Fruit fly (Drosophila melanogaster) whole organism, embryonic: ENCODE measurements around the gene CG13603.

Experiments
- Abd-B ChIP-seq: fragments of 200-800 bp; sonication (Bioruptor generic); optimal IDR thresholded peaks from 2 replicates; lab custom pipeline; 2018; ENCODE audit warnings: missing biosample characterization, mild to moderate bottlenecking, missing genetic modification characterization, moderate library complexity
- Bdp1 ChIP-seq: fragments of 200-800 bp; sonication (Bioruptor generic); optimal IDR thresholded peaks from 3 replicates; lab custom pipeline; 2016; ENCODE audit warnings: missing biosample characterization, missing genetic modification characterization
- Bgb ChIP-seq: fragments of 200-800 bp; sonication (Bioruptor generic); IDR thresholded peaks from 2 replicates; pipeline ENCODE4 v1.3.6; 2022; ENCODE audit warnings: missing biosample characterization, missing genetic modification characterization; ENCODE audit not compliant: partially characterized antibody
- CG10462 ChIP-seq: fragments of 200-800 bp; sonication (Bioruptor generic); optimal IDR thresholded peaks from 2 replicates; lab custom pipeline; 2016; ENCODE audit warnings: missing biosample characterization, missing genetic modification characterization
- CG12071 ChIP-seq: fragments of 200-800 bp; sonication (Bioruptor generic); optimal IDR thresholded peaks from 3 replicates; lab custom pipeline; 2018; ENCODE audit warnings: missing biosample characterization, mild to moderate bottlenecking, missing genetic modification characterization
- CG12104 ChIP-seq: fragments of 200-800 bp; sonication (Bioruptor generic); optimal IDR thresholded peaks from 3 replicates; lab custom pipeline; 2016; ENCODE audit warnings: missing biosample characterization, missing genetic modification characterization
- CG12236 ChIP-seq: fragments of 200-800 bp; sonication (Bioruptor generic); optimal IDR thresholded peaks from 2 replicates; lab custom pipeline; 2016; ENCODE audit warnings: missing biosample characterization, missing genetic modification characterization
- CG13624 ChIP-seq: fragments of 200-800 bp; sonication (Bioruptor generic); optimal IDR thresholded peaks from 2 replicates; lab custom pipeline; 2016; ENCODE audit warnings: missing biosample characterization, missing genetic modification characterization
- CG14050 ChIP-seq: fragments of 200-800 bp; sonication (Bioruptor generic); IDR thresholded peaks from 3 replicates; pipeline ENCODE4 v1.3.6; 2022; ENCODE audit warnings: missing biosample characterization, missing genetic modification characterization
- CG15601 ChIP-seq: fragments of 200-800 bp; sonication (Bioruptor generic); optimal IDR thresholded peaks from 3 replicates; lab custom pipeline; 2019; ENCODE audit warnings: missing biosample characterization, mild to moderate bottlenecking, missing genetic modification characterization, moderate library complexity
- CG17328 ChIP-seq: fragments of 200-800 bp; sonication (Bioruptor generic); IDR thresholded peaks from 2 replicates; pipeline ENCODE4 v1.3.6; 2022; ENCODE audit warnings: missing biosample characterization, missing genetic modification characterization
- CG1792 ChIP-seq: fragments of 200-800 bp; sonication (Bioruptor generic); optimal IDR thresholded peaks from 2 replicates; lab custom pipeline; 2016; ENCODE audit warnings: missing biosample characterization, missing genetic modification characterization
- CG30403 ChIP-seq: fragments of 200-800 bp; sonication (Bioruptor generic); optimal IDR thresholded peaks from 3 replicates; lab custom pipeline; 2016; ENCODE audit warnings: missing biosample characterization, missing genetic modification characterization
- CG30431 ChIP-seq: fragments of 200-800 bp; sonication (Bioruptor generic); optimal IDR thresholded peaks from 2 replicates; lab custom pipeline; 2017; ENCODE audit warnings: missing biosample characterization, missing genetic modification characterization
- CG31365 ChIP-seq: fragments of 200-800 bp; sonication (Bioruptor generic); optimal IDR thresholded peaks from 2 replicates; lab custom pipeline; 2018; ENCODE audit warnings: missing biosample characterization, mild to moderate bottlenecking, missing genetic modification characterization
- CG32532 ChIP-seq: fragments of 200-800 bp; sonication (Bioruptor generic); IDR thresholded peaks from 2 replicates; pipeline ENCODE4 v1.3.6; 2022; ENCODE audit warnings: missing biosample characterization, missing genetic modification characterization
- CG6654 ChIP-seq: fragments of 200-800 bp; sonication (Bioruptor generic); optimal IDR thresholded peaks from 2 replicates; lab custom pipeline; 2017; ENCODE audit warnings: missing biosample characterization, mild to moderate bottlenecking, missing genetic modification characterization
- CG6791 ChIP-seq: fragments of 200-800 bp; sonication (Bioruptor generic); IDR thresholded peaks from 3 replicates; pipeline ENCODE4 v1.3.6; 2022; ENCODE audit warnings: missing biosample characterization, missing genetic modification characterization; ENCODE audit not compliant: partially characterized antibody
- CG6813 ChIP-seq: fragments of 200-800 bp; sonication (Bioruptor generic); optimal IDR thresholded peaks from 2 replicates; lab custom pipeline; 2017; ENCODE audit warnings: missing biosample characterization, missing genetic modification characterization, mild to moderate bottlenecking, moderate library complexity, missing genetic modification reagents
- CG9932 ChIP-seq: fragments of 200-800 bp; sonication (Bioruptor generic); IDR thresholded peaks from 2 replicates; pipeline ENCODE4 v1.3.6; 2022; ENCODE audit warnings: missing biosample characterization, missing genetic modification characterization
- CkIIα-i1 ChIP-seq: fragments of 200-800 bp; sonication (Bioruptor generic); IDR thresholded peaks from 2 replicates; pipeline ENCODE4 v1.3.6; 2022; ENCODE audit warnings: missing biosample characterization, missing genetic modification characterization
- Dad ChIP-seq: fragments of 200-800 bp; sonication (Bioruptor generic); optimal IDR thresholded peaks from 3 replicates; lab custom pipeline; 2016; ENCODE audit warnings: missing biosample characterization, missing genetic modification characterization
- Dbx ChIP-seq: fragments of 200-800 bp; sonication (Bioruptor generic); IDR thresholded peaks from 3 replicates; pipeline ENCODE4 v1.3.6; 2022; ENCODE audit warnings: missing biosample characterization, missing genetic modification characterization
- Deaf1 ChIP-seq: fragments of 200-800 bp; optimal IDR thresholded peaks from 3 replicates; lab custom pipeline; 2019; ENCODE audit warnings: missing biosample characterization, mild to moderate bottlenecking, missing genetic modification characterization, moderate library complexity
- Dfd ChIP-seq, 2 experiments: fragments of >200 bp; optimal IDR thresholded peaks; 2 replicates each; lab custom pipeline; 2017; ENCODE audit warnings: missing biosample characterization in 2 of 2, missing genetic modification characterization in 2 of 2
- Doc2 ChIP-seq: fragments of 200-800 bp; sonication (Bioruptor generic); IDR thresholded peaks from 2 replicates; pipeline ENCODE4 v1.3.6; 2022; ENCODE audit warnings: missing biosample characterization, missing genetic modification characterization
- E2f2 ChIP-seq: fragments of 200-800 bp; sonication (Bioruptor generic); IDR thresholded peaks from 2 replicates; pipeline ENCODE4 v1.3.6; 2022; ENCODE audit warnings: missing biosample characterization, missing genetic modification characterization
- Hand ChIP-seq: fragments of 200-800 bp; sonication (Bioruptor generic); optimal IDR thresholded peaks from 2 replicates; lab custom pipeline; 2017; ENCODE audit warnings: mild to moderate bottlenecking, missing biosample characterization, missing genetic modification reagents, missing genetic modification characterization
- MTF-1 ChIP-seq: fragments of 200-800 bp; sonication (Bioruptor generic); optimal IDR thresholded peaks from 2 replicates; lab custom pipeline; 2018; ENCODE audit warnings: missing biosample characterization, mild to moderate bottlenecking, missing genetic modification characterization, borderline replicate concordance
- Nf-YC ChIP-seq: fragments of 200-800 bp; optimal IDR thresholded peaks from 3 replicates; lab custom pipeline; 2019; ENCODE audit warnings: missing biosample characterization, mild to moderate bottlenecking, missing genetic modification characterization, moderate library complexity
- Taf1 ChIP-seq: fragments of 200-800 bp; sonication (Bioruptor generic); IDR thresholded peaks from 2 replicates; pipeline ENCODE4 v1.3.6; 2022; ENCODE audit warnings: missing biosample characterization, missing genetic modification characterization
- Xbp1 ChIP-seq: fragments of 200-800 bp; sonication (Bioruptor generic); optimal IDR thresholded peaks from 3 replicates; lab custom pipeline; 2016; ENCODE audit warnings: missing biosample characterization, mild to moderate bottlenecking, missing genetic modification characterization
- bab2 ChIP-seq: fragments of 200-800 bp; sonication (Bioruptor generic); optimal IDR thresholded peaks from 2 replicates; lab custom pipeline; 2016; ENCODE audit warnings: missing biosample characterization, missing genetic modification characterization
- bbx ChIP-seq: fragments of 200-800 bp; sonication (Bioruptor generic); IDR thresholded peaks from 2 replicates; pipeline ENCODE4 v1.3.6; 2022; ENCODE audit warnings: missing biosample characterization, missing genetic modification characterization; ENCODE audit not compliant: partially characterized antibody
- bcd ChIP-seq: fragments of 200-800 bp; sonication (Bioruptor generic); optimal IDR thresholded peaks from 2 replicates; lab custom pipeline; 2017; ENCODE audit warnings: missing biosample characterization, mild to moderate bottlenecking, missing genetic modification characterization
- cad ChIP-seq: fragments of >200 bp; optimal IDR thresholded peaks from 2 replicates; lab custom pipeline; 2017; ENCODE audit warnings: missing biosample characterization, missing genetic modification characterization
- croc ChIP-seq: fragments of 200-800 bp; sonication (Bioruptor generic); conservative IDR thresholded peaks from 3 replicates; pipeline ENCODE4 v1.3.6; 2022; ENCODE audit warnings: missing biosample characterization, missing genetic modification characterization
- en ChIP-seq: fragments of 200-800 bp; sonication (Bioruptor generic); optimal IDR thresholded peaks from 2 replicates; lab custom pipeline; 2016; ENCODE audit warnings: missing biosample characterization, missing genetic modification characterization
- exex ChIP-seq: fragments of 200-800 bp; sonication (Bioruptor generic); optimal IDR thresholded peaks from 4 replicates; lab custom pipeline; 2018; ENCODE audit warnings: missing biosample characterization, mild to moderate bottlenecking, missing genetic modification characterization, moderate library complexity
- ftz-f1 ChIP-seq: fragments of 200-800 bp; sonication (Bioruptor generic); optimal IDR thresholded peaks from 2 replicates; lab custom pipeline; 2016; ENCODE audit warnings: missing biosample characterization, missing genetic modification characterization
- gcm2 ChIP-seq: fragments of 200-800 bp; sonication (Bioruptor generic); optimal IDR thresholded peaks from 2 replicates; lab custom pipeline; 2016; ENCODE audit warnings: missing biosample characterization, missing genetic modification characterization
- hkb ChIP-seq, 2 experiments: fragments of 200-800 bp in 1 of 2; fragments of >200 bp in 1 of 2; sonication (Bioruptor generic) in 1 of 2; IDR thresholded peaks in 1 of 2; optimal IDR thresholded peaks in 1 of 2; 2 replicates each; pipeline versions ENCODE4 v1.3.6 to Lab custom; 2017 to 2022; ENCODE audit warnings: missing biosample characterization in 1 of 2, missing genetic modification characterization in 1 of 2
- inv ChIP-seq: fragments of 200-800 bp; sonication (Bioruptor generic); IDR thresholded peaks from 2 replicates; pipeline ENCODE4 v1.3.6; 2022; ENCODE audit warnings: missing biosample characterization, missing genetic modification characterization; ENCODE audit not compliant: partially characterized antibody
- knrl ChIP-seq: fragments of 200-800 bp; sonication (Bioruptor generic); IDR thresholded peaks from 3 replicates; pipeline ENCODE4 v1.3.6; 2022; ENCODE audit warnings: missing biosample characterization, missing genetic modification characterization; ENCODE audit not compliant: partially characterized antibody
- schlank ChIP-seq: fragments of 200-800 bp; sonication (Bioruptor generic); optimal IDR thresholded peaks from 2 replicates; lab custom pipeline; 2018; ENCODE audit warnings: missing biosample characterization, mild to moderate bottlenecking, missing genetic modification characterization
- slou ChIP-seq: fragments of 200-800 bp; sonication (Bioruptor generic); optimal IDR thresholded peaks from 3 replicates; lab custom pipeline; 2016; ENCODE audit warnings: missing biosample characterization, missing genetic modification characterization
- unpg ChIP-seq: fragments of 200-800 bp; sonication (Bioruptor generic); optimal IDR thresholded peaks from 3 replicates; lab custom pipeline; 2018; ENCODE audit warnings: missing biosample characterization, mild to moderate bottlenecking, missing genetic modification characterization, moderate library complexity
- zen ChIP-seq: fragments of 200-800 bp; sonication (Bioruptor generic); optimal IDR thresholded peaks from 3 replicates; lab custom pipeline; 2018; ENCODE audit warnings: missing biosample characterization, mild to moderate bottlenecking, missing genetic modification characterization, moderate library complexity

CG13603 gene

dm6 chr3R:23939921-23940839 is 46.2 kb downstream of the CG13603 start (continued):
- TF ChIP-seq schlank (tag; lab: Kevin White, UChicago) (peak; percentile 80), Nf-YC (peak; percentile 40), CG12071 (GFP tag; lab: Kevin White, UChicago) (peak; percentile 90), bab2 (GFP tag; lab: Kevin White, UChicago) (peak; percentile 84), CG6791 (GFP tag; lab: Robert Waterston, UW) (no peak), CG30431 (peak; percentile 37), Dbx (GFP tag; lab: Robert Waterston, UW) (peak; percentile 81), CG13624 (GFP tag; lab: Kevin White, UChicago) (peak; percentile 27), MTF-1 (GFP tag; lab: Kevin White, UChicago) (peak; percentile 93), en (GFP tag; lab: Kevin White, UChicago) (peak; percentile 42), Abd-B (GFP tag; lab: Kevin White, UChicago) (peak; percentile 8), CG1792 (GFP tag; lab: Kevin White, UChicago) (peak; percentile 62), exex (tag; lab: Kevin White, UChicago) (peak; percentile 76), CG15601 (tag; lab: Kevin White, UChicago) (peak; percentile 96), zen (tag; lab: Kevin White, UChicago) (peak; percentile 57), Bgb (no peak), ftz-f1 (GFP tag; lab: Kevin White, UChicago) (peak; percentile 70), slou (peak; percentile 82), CG31365 (tag; lab: Kevin White, UChicago) (peak; percentile 76), CG9932 (GFP tag; lab: Robert Waterston, UW) (peak; percentile 28; the same call in 1 of the 2 replicates), inv (no peak), Deaf1 (no peak), Dfd (GFP tag; optimal IDR thresholded peaks at IDR 0.05; lab: Kevin White, UChicago) (no peak), CG30403 (peak; percentile 44), Taf1 (no peak; the same call in 1 of the 2 replicates), unpg (GFP tag; lab: Kevin White, UChicago) (peak; percentile 78), CG6654 (peak; percentile 25), croc (GFP tag; lab: Robert Waterston, UW) (no peak), bcd (GFP tag; lab: Kevin White, UChicago) (peak; percentile 76), CG17328 (GFP tag; lab: Robert Waterston, UW) (peak; percentile 80), CG12104 (GFP tag; lab: Kevin White, UChicago) (peak; percentile 76), cad (GFP tag; lab: Kevin White, UChicago) (no peak), knrl (GFP tag; lab: Robert Waterston, UW) (no peak), CG32532 (GFP tag; lab: Robert Waterston, UW) (no peak; the same call in 1 of the 2 replicates), Bdp1 (GFP tag; lab: Kevin White, UChicago) (peak; percentile 72), gcm2 (GFP tag; lab: Kevin White, UChicago) (peak; percentile 28), hkb (optimal IDR thresholded peaks at IDR 0.05; lab: Kevin White, UChicago) (no peak), hkb (GFP tag; IDR thresholded peaks at IDR 0.05; lab: Robert Waterston, UW) (peak; percentile 89), CG12236 (GFP tag; lab: Kevin White, UChicago) (peak; percentile 83), Hand (GFP tag; lab: Kevin White, UChicago) (peak; percentile 7), CG10462 (GFP tag; lab: Kevin White, UChicago) (peak; percentile 69), Dad (no peak), E2f2 (GFP tag; lab: Robert Waterston, UW) (peak; percentile 65), Xbp1 (GFP tag; lab: Kevin White, UChicago) (no peak), Doc2 (GFP tag; lab: Robert Waterston, UW) (no peak), CG14050 (peak; percentile 72; the same call in 2 of the 3 replicates), CkIIα-i1 (GFP tag; lab: Robert Waterston, UW) (peak; percentile 35; the same call in 1 of the 2 replicates), bbx (GFP tag; lab: Robert Waterston, UW) (no peak), CG6813 (peak; percentile 95)
